Fruit fly (Drosophila melanogaster) whole organism, embryonic: Measurements from ENCODE around the gene prd1.

Source experiments
- Antp ChIP-seq: fragments of 200-800 bp; sonication (Bioruptor generic); optimal IDR thresholded peaks from 3 replicates; lab custom pipeline; 2016; ENCODE audit warnings: missing biosample characterization, missing genetic modification characterization
- Atf3 ChIP-seq: fragments of 200-800 bp; sonication (Bioruptor generic); optimal IDR thresholded peaks from 3 replicates; lab custom pipeline; 2016; ENCODE audit warnings: missing biosample characterization, missing genetic modification characterization
- Bgb ChIP-seq: fragments of 200-800 bp; sonication (Bioruptor generic); IDR thresholded peaks from 2 replicates; pipeline ENCODE4 v1.3.6; 2022; ENCODE audit warnings: missing biosample characterization, missing genetic modification characterization; ENCODE audit not compliant: partially characterized antibody
- C15 ChIP-seq: fragments of 200-800 bp; sonication (Bioruptor generic); IDR thresholded peaks from 3 replicates; pipeline ENCODE4 v1.3.6; 2022; ENCODE audit warnings: missing biosample characterization, missing genetic modification characterization
- CG1024 ChIP-seq: fragments of 200-800 bp; sonication (Bioruptor generic); IDR thresholded peaks from 2 replicates; pipeline ENCODE4 v1.3.6; 2022; ENCODE audit warnings: missing biosample characterization, missing genetic modification characterization
- CG10462 ChIP-seq: fragments of 200-800 bp; sonication (Bioruptor generic); optimal IDR thresholded peaks from 2 replicates; lab custom pipeline; 2016; ENCODE audit warnings: missing biosample characterization, missing genetic modification characterization
- CG12942 ChIP-seq: fragments of 200-800 bp; sonication (Bioruptor generic); optimal IDR thresholded peaks from 3 replicates; lab custom pipeline; 2016; ENCODE audit warnings: missing biosample characterization, missing genetic modification characterization
- CG13624 ChIP-seq: fragments of 200-800 bp; sonication (Bioruptor generic); optimal IDR thresholded peaks from 2 replicates; lab custom pipeline; 2016; ENCODE audit warnings: missing biosample characterization, missing genetic modification characterization
- CG15514 ChIP-seq: fragments of 200-800 bp; sonication (Bioruptor generic); optimal IDR thresholded peaks from 3 replicates; lab custom pipeline; 2017; ENCODE audit warnings: missing biosample characterization, missing genetic modification characterization, mild to moderate bottlenecking, moderate library complexity, missing genetic modification reagents
- CG1602 ChIP-seq: fragments of 200-800 bp; sonication (Bioruptor generic); optimal IDR thresholded peaks from 3 replicates; lab custom pipeline; 2016; ENCODE audit warnings: missing biosample characterization, missing genetic modification characterization
- CG18011 ChIP-seq: fragments of 200-800 bp; sonication (Bioruptor generic); optimal IDR thresholded peaks from 2 replicates; lab custom pipeline; 2017; ENCODE audit warnings: missing biosample characterization, missing genetic modification characterization, mild to moderate bottlenecking, moderate library complexity, missing genotype
- CG33557 ChIP-seq: fragments of 200-800 bp; sonication (Bioruptor generic); optimal IDR thresholded peaks from 2 replicates; lab custom pipeline; 2019; ENCODE audit warnings: missing biosample characterization, mild to moderate bottlenecking, missing genetic modification characterization, moderate library complexity
- CG34422 ChIP-seq: fragments of 200-800 bp; sonication (Bioruptor generic); IDR thresholded peaks from 3 replicates; pipeline ENCODE4 v1.3.6; 2022; ENCODE audit warnings: missing biosample characterization, missing genetic modification characterization
- CG4282 ChIP-seq: fragments of 200-800 bp; sonication (Bioruptor generic); optimal IDR thresholded peaks from 2 replicates; lab custom pipeline; 2016; ENCODE audit warnings: missing biosample characterization, missing genetic modification characterization
- CG4424 ChIP-seq: fragments of 200-800 bp; sonication (Bioruptor generic); optimal IDR thresholded peaks from 3 replicates; lab custom pipeline; 2016; ENCODE audit warnings: missing biosample characterization, missing genetic modification characterization
- CG6791 ChIP-seq: fragments of 200-800 bp; sonication (Bioruptor generic); IDR thresholded peaks from 3 replicates; pipeline ENCODE4 v1.3.6; 2022; ENCODE audit warnings: missing biosample characterization, missing genetic modification characterization; ENCODE audit not compliant: partially characterized antibody
- CG9932 ChIP-seq: fragments of 200-800 bp; sonication (Bioruptor generic); IDR thresholded peaks from 2 replicates; pipeline ENCODE4 v1.3.6; 2022; ENCODE audit warnings: missing biosample characterization, missing genetic modification characterization
- CrebB ChIP-seq: fragments of 200-800 bp; sonication (Bioruptor generic); optimal IDR thresholded peaks from 3 replicates; lab custom pipeline; 2018; ENCODE audit warnings: missing biosample characterization, mild to moderate bottlenecking, missing genetic modification characterization
- Doc2 ChIP-seq: fragments of 200-800 bp; sonication (Bioruptor generic); IDR thresholded peaks from 2 replicates; pipeline ENCODE4 v1.3.6; 2022; ENCODE audit warnings: missing biosample characterization, missing genetic modification characterization
- Dp ChIP-seq: fragments of 200-800 bp; sonication (Bioruptor generic); optimal IDR thresholded peaks from 2 replicates; lab custom pipeline; 2018; ENCODE audit warnings: missing biosample characterization, mild to moderate bottlenecking, missing genetic modification characterization, moderate library complexity
- Gug ChIP-seq: fragments of 200-800 bp; sonication (Bioruptor generic); IDR thresholded peaks from 4 replicates; pipeline ENCODE4 v1.3.6; 2022; ENCODE audit warnings: missing biosample characterization, missing genetic modification characterization
- Hr78 ChIP-seq, 2 experiments: fragments of 200-800 bp in 1 of 2; fragments of >200 bp in 1 of 2; sonication (Bioruptor generic) in 1 of 2; optimal IDR thresholded peaks; 2 replicates each; lab custom pipeline; 2017 to 2019; ENCODE audit warnings: missing biosample characterization in 2 of 2, missing genetic modification characterization in 2 of 2, mild to moderate bottlenecking in 1 of 2, moderate library complexity in 1 of 2
- Kr ChIP-seq: fragments of 200-800 bp; sonication (Bioruptor generic); optimal IDR thresholded peaks from 2 replicates; lab custom pipeline; 2017; ENCODE audit warnings: missing biosample characterization, mild to moderate bottlenecking, missing genetic modification characterization
- Lhr ChIP-seq: fragments of 200-800 bp; sonication (Bioruptor generic); optimal IDR thresholded peaks from 3 replicates; lab custom pipeline; 2017; ENCODE audit warnings: mild to moderate bottlenecking, missing biosample characterization, missing genetic modification reagents, missing genetic modification characterization
- MBD-R2 ChIP-seq: fragments of 200-800 bp; sonication (Bioruptor generic); IDR thresholded peaks from 2 replicates; pipeline ENCODE4 v1.3.6; 2022; ENCODE audit warnings: missing biosample characterization, missing genetic modification characterization
- Med ChIP-seq: fragments of 200-800 bp; sonication (Bioruptor generic); peaks from one replicate; lab custom pipeline; 2016; ENCODE audit warnings: missing biosample characterization, missing genetic modification characterization, mild to moderate bottlenecking, inconsistent platforms, moderate library complexity
- Oli ChIP-seq: fragments of 200-800 bp; sonication (Bioruptor generic); optimal IDR thresholded peaks from 2 replicates; lab custom pipeline; 2018; ENCODE audit warnings: missing biosample characterization, mild to moderate bottlenecking, missing genetic modification characterization, moderate library complexity
- PHDP ChIP-seq: fragments of 200-800 bp; sonication (Bioruptor generic); optimal IDR thresholded peaks from 3 replicates; lab custom pipeline; 2018; ENCODE audit warnings: missing biosample characterization, mild to moderate bottlenecking, missing genetic modification characterization, moderate library complexity
- Sox102F ChIP-seq: fragments of 200-800 bp; sonication (Bioruptor generic); optimal IDR thresholded peaks from 2 replicates; lab custom pipeline; 2018; ENCODE audit warnings: missing biosample characterization, mild to moderate bottlenecking, missing genetic modification characterization, moderate library complexity
- Sry-β ChIP-seq: fragments of 200-800 bp; sonication (Bioruptor generic); optimal IDR thresholded peaks from 2 replicates; lab custom pipeline; 2018; ENCODE audit warnings: missing biosample characterization, mild to moderate bottlenecking, missing genetic modification characterization, moderate library complexity
- Sry-δ ChIP-seq: fragments of 200-800 bp; sonication (Bioruptor generic); optimal IDR thresholded peaks from 2 replicates; lab custom pipeline; 2016; ENCODE audit warnings: missing biosample characterization, missing genetic modification characterization
- ara ChIP-seq: fragments of 200-800 bp; sonication (Bioruptor generic); IDR thresholded peaks from 2 replicates; pipeline ENCODE4 v1.3.6; 2022; ENCODE audit warnings: missing biosample characterization, missing genetic modification characterization
- bigmax ChIP-seq: fragments of 200-800 bp; sonication (Bioruptor generic); optimal IDR thresholded peaks from 2 replicates; lab custom pipeline; 2018; ENCODE audit warnings: missing biosample characterization, mild to moderate bottlenecking, missing genetic modification characterization
- dm ChIP-seq: fragments of 200-800 bp; sonication (Bioruptor generic); optimal IDR thresholded peaks from 3 replicates; lab custom pipeline; 2016; ENCODE audit warnings: missing biosample characterization, missing genetic modification characterization
- insv ChIP-seq, 2 experiments: fragments of 200-800 bp; sonication (Bioruptor generic); optimal IDR thresholded peaks; 3 replicates each; lab custom pipeline; 2016 to 2018; ENCODE audit warnings: missing biosample characterization in 2 of 2, missing genetic modification characterization in 2 of 2
- ken ChIP-seq: fragments of 200-800 bp; sonication (Bioruptor generic); IDR thresholded peaks from 3 replicates; pipeline ENCODE4 v1.3.6; 2022; ENCODE audit warnings: missing biosample characterization, missing genetic modification characterization
- nau ChIP-seq: fragments of 200-800 bp; sonication (Bioruptor generic); optimal IDR thresholded peaks from 3 replicates; lab custom pipeline; 2017; ENCODE audit warnings: missing biosample characterization, mild to moderate bottlenecking, missing genetic modification characterization, missing genetic modification reagents
- pb ChIP-seq: fragments of 200-800 bp; sonication (Bioruptor generic); optimal IDR thresholded peaks from 3 replicates; lab custom pipeline; 2016; ENCODE audit warnings: missing biosample characterization, missing genetic modification characterization
- psq ChIP-seq: fragments of 200-800 bp; sonication (Bioruptor generic); optimal IDR thresholded peaks from 2 replicates; lab custom pipeline; 2017; ENCODE audit warnings: missing biosample characterization, missing genetic modification characterization
- pum ChIP-seq: fragments of 200-800 bp; sonication (Bioruptor generic); optimal IDR thresholded peaks from 2 replicates; lab custom pipeline; 2016; ENCODE audit warnings: missing biosample characterization, missing genetic modification characterization
- schlank ChIP-seq: fragments of 200-800 bp; sonication (Bioruptor generic); optimal IDR thresholded peaks from 2 replicates; lab custom pipeline; 2018; ENCODE audit warnings: missing biosample characterization, mild to moderate bottlenecking, missing genetic modification characterization
- sim ChIP-seq: fragments of 200-800 bp; sonication (Bioruptor generic); IDR thresholded peaks from 2 replicates; pipeline ENCODE4 v1.3.6; 2022; ENCODE audit warnings: missing biosample characterization, missing genetic modification characterization
- slou ChIP-seq: fragments of 200-800 bp; sonication (Bioruptor generic); optimal IDR thresholded peaks from 3 replicates; lab custom pipeline; 2016; ENCODE audit warnings: missing biosample characterization, missing genetic modification characterization
- sna ChIP-seq: fragments of 200-800 bp; sonication (Bioruptor generic); IDR thresholded peaks from 2 replicates; pipeline ENCODE4 v1.3.6; 2022; ENCODE audit warnings: missing biosample characterization, missing genetic modification characterization; ENCODE audit not compliant: partially characterized antibody
- so ChIP-seq: fragments of 200-800 bp; sonication (Bioruptor generic); IDR thresholded peaks from 3 replicates; pipeline ENCODE4 v1.3.6; 2022; ENCODE audit warnings: missing biosample characterization, missing genetic modification characterization
- tap ChIP-seq: fragments of 200-800 bp; optimal IDR thresholded peaks from 3 replicates; lab custom pipeline; 2019; ENCODE audit warnings: missing biosample characterization, mild to moderate bottlenecking, missing genetic modification characterization, moderate library complexity
- tgo ChIP-seq: fragments of 200-800 bp; sonication (Bioruptor generic); IDR thresholded peaks from 3 replicates; pipeline ENCODE4 v1.3.6; 2022; ENCODE audit warnings: missing biosample characterization, missing genetic modification characterization
- trem ChIP-seq: fragments of 200-800 bp; optimal IDR thresholded peaks from 3 replicates; lab custom pipeline; 2019; ENCODE audit warnings: missing biosample characterization, mild to moderate bottlenecking, missing genetic modification characterization, moderate library complexity
- trh ChIP-seq: fragments of 200-800 bp; sonication (Bioruptor generic); optimal IDR thresholded peaks from 2 replicates; lab custom pipeline; 2016; ENCODE audit warnings: missing biosample characterization, missing genetic modification characterization
- vfl ChIP-seq: fragments of 200-800 bp; sonication (Bioruptor generic); optimal IDR thresholded peaks from 2 replicates; lab custom pipeline; 2016; ENCODE audit warnings: missing biosample characterization, missing genetic modification characterization
- vvl ChIP-seq: fragments of 200-800 bp; sonication (Bioruptor generic); IDR thresholded peaks from 2 replicates; pipeline ENCODE4 v1.3.6; 2022; ENCODE audit warnings: missing biosample characterization, missing genetic modification characterization

The prd1 gene

dm6 chr3R:11764279-11764880 is 22.4 kb downstream of the prd1 start, which contains the start of gene Lk6 (continued):
- TF ChIP-seq CG1024 (no peak), CrebB (peak; percentile 83), CG1602 (GFP tag; lab: Kevin White, UChicago) (no peak), nau (GFP tag; lab: Kevin White, UChicago) (peak; percentile 63), Sox102F (GFP tag; lab: Kevin White, UChicago) (no peak), Sry-δ (GFP tag; lab: Kevin White, UChicago) (peak; percentile 67), sim (GFP tag; lab: Robert Waterston, UW) (no peak), tgo (GFP tag; lab: Robert Waterston, UW) (no peak), Sry-β (GFP tag; lab: Kevin White, UChicago) (no peak), Med (GFP tag; lab: Kevin White, UChicago) (peak; percentile 96), pum (GFP tag; lab: Kevin White, UChicago) (peak; percentile 3), CG12942 (no peak), Dp (GFP tag; lab: Kevin White, UChicago) (peak; percentile 99), pb (no peak), Atf3 (GFP tag; lab: Kevin White, UChicago) (no peak), ara (GFP tag; lab: Robert Waterston, UW) (no peak), schlank (no peak), PHDP (tag; lab: Kevin White, UChicago) (peak; percentile 70), CG4282 (GFP tag; lab: Kevin White, UChicago) (no peak), MBD-R2 (GFP tag; lab: Robert Waterston, UW) (no peak), dm (peak; percentile 9), tap (tag; lab: Kevin White, UChicago) (no peak), Lhr (GFP tag; lab: Kevin White, UChicago) (peak; percentile 99), Kr (GFP tag; lab: Kevin White, UChicago) (no peak), Antp (GFP tag; lab: Kevin White, UChicago) (peak; percentile 14), ken (no peak), Oli (no peak), sna (GFP tag; lab: Robert Waterston, UW) (no peak), vvl (GFP tag; lab: Robert Waterston, UW) (no peak), CG6791 (GFP tag; lab: Robert Waterston, UW) (no peak), vfl (GFP tag; lab: Kevin White, UChicago) (peak; percentile 25), insv (GFP tag; optimal IDR thresholded peaks at IDR 0.05; lab: Kevin White, UChicago) (peak in 1 of 2 experiments; percentile 76), bigmax (peak; percentile 48), trem (tag; lab: Kevin White, UChicago) (peak; percentile 92), slou (GFP tag; lab: Kevin White, UChicago) (peak; percentile 5), Gug (no peak), CG33557 (GFP tag; lab: Kevin White, UChicago) (peak; percentile 28), CG9932 (GFP tag; lab: Robert Waterston, UW) (no peak), psq (GFP tag; lab: Kevin White, UChicago) (no peak), Hr78 (GFP tag; optimal IDR thresholded peaks at IDR 0.05; lab: Kevin White, UChicago) (peak in 1 of 2 experiments; percentile 28), so (no peak), CG10462 (GFP tag; lab: Kevin White, UChicago) (no peak), CG34422 (GFP tag; lab: Robert Waterston, UW) (no peak), Bgb (no peak), C15 (GFP tag; lab: Robert Waterston, UW) (no peak), CG15514 (GFP tag; lab: Kevin White, UChicago) (peak; percentile 93), CG13624 (GFP tag; lab: Kevin White, UChicago) (peak; percentile 60), trh (GFP tag; lab: Kevin White, UChicago) (no peak), CG4424 (peak; percentile 42), Doc2 (GFP tag; lab: Robert Waterston, UW) (no peak), CG18011 (no peak)
